Fruit fly (Drosophila melanogaster): Measurements from ENCODE around the gene CG43056.

The CG43056 gene

DNA sequence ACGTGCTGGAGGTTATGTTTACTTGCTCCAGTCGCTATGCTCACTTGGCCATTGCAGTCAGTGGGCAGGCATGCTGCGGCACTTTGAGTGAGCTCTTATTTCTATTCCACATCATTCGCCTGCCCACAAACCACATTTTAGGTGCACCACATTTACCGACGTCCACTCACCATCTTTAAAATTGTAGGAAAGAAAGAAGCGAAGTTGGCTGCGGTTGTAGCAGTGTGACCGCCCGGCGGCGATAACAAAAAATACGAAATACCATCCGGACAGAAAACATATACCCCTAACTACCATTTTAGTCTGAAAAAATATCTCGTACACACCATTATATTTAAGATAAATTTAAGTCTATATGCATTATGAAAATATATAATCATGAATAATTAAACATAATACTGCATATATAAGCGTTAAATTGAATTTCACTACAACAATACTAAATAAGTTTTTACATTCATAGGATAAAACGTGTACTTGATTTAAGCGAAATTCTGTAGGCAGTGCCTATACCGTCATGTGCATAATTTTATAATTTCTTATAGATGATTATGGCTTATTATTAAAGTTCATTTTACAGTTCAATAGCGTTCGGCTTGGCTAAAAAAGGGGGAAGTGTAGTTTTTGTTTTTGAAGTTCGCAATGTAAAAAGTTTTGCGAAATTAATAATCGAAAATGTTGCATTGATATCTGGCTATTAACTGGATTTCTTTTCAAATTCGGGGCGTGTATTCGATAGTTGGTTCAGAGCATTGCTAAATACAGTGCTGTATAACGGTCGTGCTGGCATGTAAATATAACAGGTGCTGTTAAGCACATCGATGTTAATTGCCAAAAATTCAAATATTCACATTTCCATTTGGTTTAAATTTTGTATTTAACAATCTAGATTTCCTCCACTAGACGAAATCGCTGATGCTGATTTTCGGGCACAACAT, 20.8 kb downstream of the CG43056 start, which contains the start of gene RpL27A (continued):
- peak; percentile 93 for TF ChIP-seq Hmr (GFP tag; optimal IDR thresholded peaks at IDR 0.05)
- peak; percentile 74 for TF ChIP-seq CG33557 (GFP tag; optimal IDR thresholded peaks at IDR 0.05)
- TF ChIP-seq Nf-YB (GFP tag; optimal IDR thresholded peaks at IDR 0.05): peak; percentile 57
- peak; percentile 85 for TF ChIP-seq CG33213 (GFP tag; optimal IDR thresholded peaks at IDR 0.05)
- TF ChIP-seq CG4707 (GFP tag; optimal IDR thresholded peaks at IDR 0.05): peak; percentile 90
- TF ChIP-seq Tbp (GFP tag; optimal IDR thresholded peaks at IDR 0.05): no peak
- peak; percentile 79 for TF ChIP-seq Myb (GFP tag; optimal IDR thresholded peaks at IDR 0.05)
- TF ChIP-seq CG10565 (GFP tag; optimal IDR thresholded peaks at IDR 0.05): no peak
- TF ChIP-seq CG4820 (GFP tag; optimal IDR thresholded peaks at IDR 0.05): peak; percentile 28
- peak; percentile 48 for TF ChIP-seq CG13624 (GFP tag; optimal IDR thresholded peaks at IDR 0.05)
- TF ChIP-seq CG13894 (tag; optimal IDR thresholded peaks at IDR 0.05): peak; percentile 72
- peak; percentile 57 for TF ChIP-seq CG14441 (GFP tag; IDR thresholded peaks at IDR 0.05)
- peak; percentile 91 for TF ChIP-seq CG12071 (GFP tag; optimal IDR thresholded peaks at IDR 0.05)
- TF ChIP-seq Ets97D (GFP tag; optimal IDR thresholded peaks at IDR 0.05): peak; percentile 99
- TF ChIP-seq CG1832 (GFP tag; optimal IDR thresholded peaks at IDR 0.05): no peak
- TF ChIP-seq Dref (GFP tag; IDR thresholded peaks at IDR 0.05): peak; percentile 61
- peak; percentile 62 for TF ChIP-seq CG16863 (GFP tag; optimal IDR thresholded peaks at IDR 0.05)
- TF ChIP-seq CG2202 (tag; optimal IDR thresholded peaks at IDR 0.05): peak; percentile 77
- peak; percentile 61 for TF ChIP-seq CG4854 (GFP tag; optimal IDR thresholded peaks at IDR 0.05)
- peak; percentile 78 for TF ChIP-seq CG1233 (GFP tag; optimal IDR thresholded peaks at IDR 0.05)
- no peak for TF ChIP-seq CG14965 (GFP tag; optimal IDR thresholded peaks at IDR 0.05; ENCODE audit: borderline replicate concordance)
- TF ChIP-seq Chrac-16 (GFP tag; optimal IDR thresholded peaks at IDR 0.05): peak; percentile 32
- no peak for TF ChIP-seq eve (GFP tag; optimal IDR thresholded peaks at IDR 0.05)
- no peak for TF ChIP-seq CG8765 (GFP tag; IDR thresholded peaks at IDR 0.05)
- peak; percentile 64; the same call in 2 of the 3 replicates for TF ChIP-seq so (GFP tag; IDR thresholded peaks at IDR 0.05)
- peak; percentile 68 for TF ChIP-seq CG1529 (GFP tag; optimal IDR thresholded peaks at IDR 0.05)
- TF ChIP-seq zfh2 (GFP tag; optimal IDR thresholded peaks at IDR 0.05): peak; percentile 32
- peak; percentile 81 for TF ChIP-seq H15 (GFP tag; IDR thresholded peaks at IDR 0.05)
- TF ChIP-seq CG17912 (GFP tag; optimal IDR thresholded peaks at IDR 0.05): peak; percentile 94
- peak; percentile 53; the same call in 1 of the 3 replicates for TF ChIP-seq CG6791 (GFP tag; IDR thresholded peaks at IDR 0.05; ENCODE audit: partially characterized antibody)
- TF ChIP-seq Adf1 (GFP tag; IDR thresholded peaks at IDR 0.05): no peak; the same call in 1 of the 2 replicates
- TF ChIP-seq CG12769 (tag; optimal IDR thresholded peaks at IDR 0.05): peak; percentile 72
- TF ChIP-seq Nf-YC (tag; optimal IDR thresholded peaks at IDR 0.05): peak; percentile 58
- TF ChIP-seq CG9727 (GFP tag; optimal IDR thresholded peaks at IDR 0.05): peak; percentile 86
- peak; percentile 63 for TF ChIP-seq fu2 (GFP tag; optimal IDR thresholded peaks at IDR 0.05)
- peak; percentile 82 for TF ChIP-seq Hey (tag; optimal IDR thresholded peaks at IDR 0.05)
- peak; percentile 37; the same call in 1 of the 2 replicates for TF ChIP-seq Poxn (GFP tag; IDR thresholded peaks at IDR 0.05)
- TF ChIP-seq CG4730 (GFP tag; IDR thresholded peaks at IDR 0.05): peak; percentile 63
- TF ChIP-seq knrl (GFP tag; IDR thresholded peaks at IDR 0.05; ENCODE audit: partially characterized antibody): peak; percentile 65
- TF ChIP-seq CG30431 (GFP tag; optimal IDR thresholded peaks at IDR 0.05): peak; percentile 65
- peak; percentile 73 for TF ChIP-seq bbx (GFP tag; IDR thresholded peaks at IDR 0.05; ENCODE audit: partially characterized antibody)
- TF ChIP-seq fd64A (GFP tag; optimal IDR thresholded peaks at IDR 0.05): peak; percentile 80
- peak; percentile 84 for TF ChIP-seq CG10543 (GFP tag; optimal IDR thresholded peaks at IDR 0.05)
- TF ChIP-seq Bdp1 (GFP tag; optimal IDR thresholded peaks at IDR 0.05): peak; percentile 56
- TF ChIP-seq lov (optimal IDR thresholded peaks at IDR 0.05): no peak
- peak; percentile 79; the same call in 2 of the 3 replicates for TF ChIP-seq lov (GFP tag; IDR thresholded peaks at IDR 0.05)
- peak; percentile 75 for TF ChIP-seq Max (GFP tag; optimal IDR thresholded peaks at IDR 0.05)
- peak; percentile 45 for TF ChIP-seq vfl (GFP tag; optimal IDR thresholded peaks at IDR 0.05)

All from whole organism, embryonic.